Worm (Caenorhabditis elegans): Measurements from ENCODE around the gene F21C10.18.

ce11 chrV:9101062-9101461 lies 7.3 kb upstream of the F21C10.18 start, which contains the start of gene frpr-6:
- no peak for TF ChIP-seq ama-1 (optimal IDR thresholded peaks at IDR 0.05)
- no peak for TF ChIP-seq ceh-13 (GFP tag; optimal IDR thresholded peaks at IDR 0.05)
- no peak for TF ChIP-seq hmg-4 (GFP tag; optimal IDR thresholded peaks at IDR 0.05)
- no peak for TF ChIP-seq pes-1 (GFP tag; IDR thresholded peaks at IDR 0.05)
- no peak for TF ChIP-seq ets-7 (tag; optimal IDR thresholded peaks at IDR 0.05)
- no peak for TF ChIP-seq scrt-1 (GFP tag; IDR thresholded peaks at IDR 0.05)
- no peak for TF ChIP-seq aly-1 (tag; optimal IDR thresholded peaks at IDR 0.05)
- no peak for TF ChIP-seq ceh-36 (tag; optimal IDR thresholded peaks at IDR 0.05)
- no peak for TF ChIP-seq B0310.2 (tag; optimal IDR thresholded peaks at IDR 0.05)
